Worm (Caenorhabditis elegans) whole organism, L4 larva: ENCODE measurements around the gene M01B2.8.
A peak's percentile ranks its signal among the peaks of the same experiment; 100 is the strongest.

Experiments used
- F10B5.3 ChIP-seq: sonication (generic microtip); optimal IDR thresholded peaks from 2 replicates; lab custom pipeline; 2016; ENCODE audit warnings: mild to moderate bottlenecking, missing genetic modification characterization, missing compliant biosample characterization
- F49E8.2 ChIP-seq: sonication (generic microtip); optimal IDR thresholded peaks from 2 replicates; lab custom pipeline; 2016; ENCODE audit warnings: missing compliant biosample characterization, mild to moderate bottlenecking, missing genetic modification characterization, borderline replicate concordance
- R02D3.7 ChIP-seq: fragments of 150-350 bp; sonication (generic microtip); optimal IDR thresholded peaks from 3 replicates; lab custom pipeline; 2014; ENCODE audit warnings: missing biosample characterization, missing genetic modification characterization
- Y105C5A.15 ChIP-seq: fragments of 200-800 bp; sonication (Bioruptor generic); IDR thresholded peaks from 2 replicates; pipeline ENCODE4 v1.3.6; 2022; ENCODE audit warnings: missing genetic modification characterization, missing compliant biosample characterization
- Y75B8A.6 ChIP-seq: fragments of 200-800 bp; sonication (Bioruptor generic); IDR thresholded peaks from 2 replicates; pipeline ENCODE4 v1.3.6; 2022; ENCODE audit warnings: missing genetic modification reagents, missing genetic modification characterization, missing compliant biosample characterization
- ZK337.2 ChIP-seq: fragments of 200-800 bp; sonication (Bioruptor generic); IDR thresholded peaks from 2 replicates; pipeline ENCODE4 v1.3.6; 2022; ENCODE audit warnings: missing genetic modification reagents, missing genetic modification characterization, missing compliant biosample characterization
- aha-1 ChIP-seq: fragments of 150-350 bp; peaks from one replicate; lab custom pipeline; 2014; ENCODE audit warnings: missing biosample characterization, missing genetic modification characterization
- ceh-20 ChIP-seq: fragments of 200-800 bp; sonication (Bioruptor generic); IDR thresholded peaks from 2 replicates; pipeline ENCODE4 v1.3.6; 2022; ENCODE audit warnings: missing genetic modification reagents, missing genetic modification characterization, missing compliant biosample characterization
- ceh-82 ChIP-seq: sonication (generic microtip); optimal IDR thresholded peaks from 2 replicates; lab custom pipeline; 2017; ENCODE audit warnings: missing biosample characterization, missing genetic modification characterization
- cey-2 ChIP-seq: sonication (generic microtip); optimal IDR thresholded peaks from 3 replicates; lab custom pipeline; 2017; ENCODE audit warnings: missing genetic modification characterization, mild to moderate bottlenecking, missing compliant biosample characterization, antibody characterized with exemption, borderline replicate concordance; ENCODE audit not compliant: insufficient read depth
- dmd-8 ChIP-seq: fragments of 200-800 bp; sonication (Bioruptor generic); IDR thresholded peaks from 2 replicates; pipeline ENCODE4 v1.3.6; 2022; ENCODE audit warnings: missing genetic modification characterization, missing compliant biosample characterization
- dmd-9 ChIP-seq: fragments of 200-800 bp; sonication (Bioruptor generic); IDR thresholded peaks from 2 replicates; pipeline ENCODE4 v1.3.6; 2022; ENCODE audit warnings: missing genetic modification reagents, missing genetic modification characterization, missing compliant biosample characterization
- egl-27 ChIP-seq: sonication (generic microtip); optimal IDR thresholded peaks from 3 replicates; lab custom pipeline; 2017; ENCODE audit warnings: missing biosample characterization, missing genetic modification reagents, missing genetic modification characterization
- egl-43 ChIP-seq: fragments of 200-800 bp; sonication (Bioruptor generic); IDR thresholded peaks from 2 replicates; pipeline ENCODE4 v1.3.6; 2022; ENCODE audit warnings: missing genetic modification reagents, missing genetic modification characterization, missing compliant biosample characterization
- lim-7 ChIP-seq: fragments of 200-800 bp; sonication (Bioruptor generic); IDR thresholded peaks from 2 replicates; pipeline ENCODE4 v1.3.6; 2022; ENCODE audit warnings: missing genetic modification characterization, missing compliant biosample characterization
- lin-1 ChIP-seq: fragments of 200-800 bp; sonication (Bioruptor generic); IDR thresholded peaks from 2 replicates; pipeline ENCODE4 v1.3.6; 2022; ENCODE audit warnings: missing genetic modification reagents, missing genetic modification characterization, missing compliant biosample characterization
- lin-29 ChIP-seq: fragments of 200-800 bp; sonication (Bioruptor generic); IDR thresholded peaks from 2 replicates; pipeline ENCODE4 v1.3.6; 2022; ENCODE audit warnings: missing genetic modification reagents, missing genetic modification characterization, missing compliant biosample characterization
- lir-3 ChIP-seq: sonication (generic microtip); optimal IDR thresholded peaks from 2 replicates; lab custom pipeline; 2016; ENCODE audit warnings: mild to moderate bottlenecking, missing genetic modification characterization, missing compliant biosample characterization
- mdl-1 ChIP-seq, 2 experiments: fragments of 150-350 bp in 1 of 2; sonication (generic microtip) in 1 of 2; optimal IDR thresholded peaks; 2 replicates each; lab custom pipeline; 2014 to 2017; ENCODE audit warnings: missing biosample characterization in 2 of 2, missing genetic modification characterization in 2 of 2
- mxl-2 ChIP-seq: fragments of 200-800 bp; sonication (Bioruptor generic); conservative IDR thresholded peaks from 2 replicates; pipeline ENCODE4 v1.3.6; 2022; ENCODE audit warnings: missing genetic modification reagents, missing genetic modification characterization, missing compliant biosample characterization
- nhr-102 ChIP-seq: sonication (generic microtip); optimal IDR thresholded peaks from 2 replicates; lab custom pipeline; 2016; ENCODE audit warnings: mild to moderate bottlenecking, missing genetic modification characterization, moderate library complexity, missing compliant biosample characterization
- nhr-237 ChIP-seq: sonication (generic microtip); optimal IDR thresholded peaks from 2 replicates; lab custom pipeline; 2017; ENCODE audit warnings: missing biosample characterization, missing genetic modification characterization
- nhr-25 ChIP-seq: sonication (generic microtip); optimal IDR thresholded peaks from 2 replicates; lab custom pipeline; 2017; ENCODE audit warnings: missing genetic modification characterization, mild to moderate bottlenecking, missing compliant biosample characterization, antibody characterized with exemption, moderate library complexity, borderline replicate concordance; ENCODE audit not compliant: insufficient read depth
- nhr-28 ChIP-seq: fragments of 150-350 bp; optimal IDR thresholded peaks from 2 replicates; lab custom pipeline; 2014; ENCODE audit warnings: missing biosample characterization, missing genetic modification characterization
- nhr-41 ChIP-seq: fragments of 200-800 bp; sonication (Bioruptor generic); IDR thresholded peaks from 2 replicates; pipeline ENCODE4 v1.3.6; 2022; ENCODE audit warnings: missing genetic modification reagents, missing genetic modification characterization, missing compliant biosample characterization
- nhr-77 ChIP-seq: fragments of 150-350 bp; optimal IDR thresholded peaks from 2 replicates; lab custom pipeline; 2014; ENCODE audit warnings: missing biosample characterization, missing genetic modification characterization
- pqm-1 ChIP-seq: sonication (generic microtip); optimal IDR thresholded peaks from 2 replicates; lab custom pipeline; 2017; ENCODE audit warnings: missing biosample characterization, missing genetic modification characterization
- saeg-2 ChIP-seq: fragments of 200-800 bp; sonication (Bioruptor generic); IDR thresholded peaks from 2 replicates; pipeline ENCODE4 v1.3.6; 2022; ENCODE audit warnings: missing genetic modification reagents, missing genetic modification characterization, missing compliant biosample characterization
- sdz-12 ChIP-seq: fragments of 200-800 bp; sonication (Bioruptor generic); optimal IDR thresholded peaks from 2 replicates; lab custom pipeline; 2018; ENCODE audit warnings: mild to moderate bottlenecking, missing genetic modification characterization, missing compliant biosample characterization
- snpc-1.2 ChIP-seq: fragments of 200-800 bp; sonication (Bioruptor generic); IDR thresholded peaks from 2 replicates; pipeline ENCODE4 v1.3.6; 2022; ENCODE audit warnings: missing genetic modification reagents, missing genetic modification characterization, missing compliant biosample characterization
- snpc-4 ChIP-seq: fragments of 150-350 bp; optimal IDR thresholded peaks from 2 replicates; lab custom pipeline; 2014; ENCODE audit warnings: missing biosample characterization, missing genetic modification characterization
- unc-62 ChIP-seq, 3 experiments: fragments of 150-350 bp in 1 of 3; sonication (generic microtip); optimal IDR thresholded peaks in 2 of 3; peaks in 1 of 3; 1 replicate in 1 of 3; 2 replicates in 2 of 3; lab custom pipeline; 2014 to 2017; ENCODE audit warnings: missing biosample characterization in 3 of 3, missing genetic modification characterization in 3 of 3, missing genetic modification reagents in 3 of 3, missing genotype in 1 of 3
- vab-7 ChIP-seq: fragments of 200-800 bp; sonication (Bioruptor generic); IDR thresholded peaks from 2 replicates; pipeline ENCODE4 v1.3.6; 2022; ENCODE audit warnings: missing genetic modification reagents, missing genetic modification characterization, missing compliant biosample characterization
- zag-1 ChIP-seq: fragments of 150-350 bp; optimal IDR thresholded peaks from 2 replicates; lab custom pipeline; 2014; ENCODE audit warnings: missing biosample characterization, missing genetic modification characterization
- zip-11 ChIP-seq: fragments of 200-800 bp; sonication (Bioruptor generic); IDR thresholded peaks from 2 replicates; pipeline ENCODE4 v1.3.6; 2022; ENCODE audit warnings: missing genetic modification characterization, missing compliant biosample characterization
- ztf-11 ChIP-seq: fragments of 150-350 bp; optimal IDR thresholded peaks from 2 replicates; lab custom pipeline; 2014; ENCODE audit warnings: missing biosample characterization, missing genetic modification characterization

Gene M01B2.8

DNA sequence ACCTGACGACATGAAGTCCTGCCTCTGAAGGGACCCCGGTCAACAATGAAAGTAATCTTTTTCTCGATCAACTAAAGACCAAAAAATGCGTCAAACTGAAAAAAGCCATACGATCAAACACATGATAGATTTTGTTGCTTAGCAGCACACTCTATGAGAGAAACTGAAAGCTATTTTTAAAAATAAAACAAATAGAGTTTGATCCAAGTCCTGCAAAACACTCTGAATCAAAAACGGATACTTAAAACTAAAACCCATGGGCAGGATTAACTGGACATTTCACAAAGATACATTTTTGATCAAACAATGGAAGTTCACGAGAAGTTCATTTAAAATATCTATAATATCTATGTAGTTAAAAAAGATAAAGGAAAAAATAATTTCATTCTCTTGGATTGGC is 7.4 kb downstream of the M01B2.8 start, which contains the start of gene T10H4.13:
TSS of gene T10H4.13 (minus strand) at position 101 of the 400 bp plus-strand sequence.
- no peak for TF ChIP-seq cey-2 (tag; lab: Kevin White, UChicago)
- TF ChIP-seq sdz-12 (GFP tag; lab: Kevin White, UChicago) = no peak
- TF ChIP-seq zip-11 (GFP tag; lab: Robert Waterston, UW) = no peak
- TF ChIP-seq nhr-102 (tag; lab: Kevin White, UChicago) = no peak
- TF ChIP-seq nhr-237 = no peak
- TF ChIP-seq pqm-1 = no peak
- TF ChIP-seq nhr-25 (tag; lab: Kevin White, UChicago) = no peak
- TF ChIP-seq egl-43 (GFP tag; lab: Robert Waterston, UW) = no peak
- no peak for TF ChIP-seq Y105C5A.15 (GFP tag; lab: Robert Waterston, UW)
- TF ChIP-seq ceh-82 (tag; lab: Kevin White, UChicago) = no peak
- TF ChIP-seq ceh-20 (GFP tag; lab: Robert Waterston, UW) = no peak
- no peak for TF ChIP-seq R02D3.7 (tag; lab: Kevin White, UChicago)
- no peak for TF ChIP-seq vab-7 (GFP tag; lab: Robert Waterston, UW)
- TF ChIP-seq nhr-77 = no peak
- TF ChIP-seq dmd-8 = no peak
- TF ChIP-seq nhr-41 = no peak

DNA sequence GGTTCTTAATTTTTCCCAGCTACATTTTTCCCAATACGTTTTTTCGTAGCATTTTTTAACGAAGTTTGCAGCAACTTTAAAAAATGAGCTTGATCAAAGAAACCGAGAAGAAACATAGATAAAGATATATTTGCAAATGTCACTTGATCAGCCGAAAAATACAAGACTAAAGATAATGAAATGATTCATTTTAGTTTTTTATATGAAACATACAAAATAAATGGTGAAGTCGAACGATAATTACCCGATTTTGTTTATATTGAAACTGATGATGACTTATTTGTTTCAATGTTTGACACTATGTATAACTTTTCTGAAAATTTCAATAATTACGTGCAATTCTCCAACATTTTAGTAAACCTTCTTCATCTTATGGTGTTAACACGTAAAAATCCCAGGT is 8.3 kb downstream of the M01B2.8 start, which contains the start of gene srw-22:
TSS of gene srw-22 (plus strand) at position 301 of the 400 bp plus-strand sequence.
- TF ChIP-seq unc-62 (GFP tag; optimal IDR thresholded peaks at IDR 0.05 in 1 of 2; lab: Kevin White, UChicago) = peak in 1 of 2 experiments; percentile 56
- TF ChIP-seq unc-62 (tag; optimal IDR thresholded peaks at IDR 0.05; lab: Kevin White, UChicago) = no peak
- no peak for TF ChIP-seq F49E8.2 (tag; lab: Kevin White, UChicago)

DNA sequence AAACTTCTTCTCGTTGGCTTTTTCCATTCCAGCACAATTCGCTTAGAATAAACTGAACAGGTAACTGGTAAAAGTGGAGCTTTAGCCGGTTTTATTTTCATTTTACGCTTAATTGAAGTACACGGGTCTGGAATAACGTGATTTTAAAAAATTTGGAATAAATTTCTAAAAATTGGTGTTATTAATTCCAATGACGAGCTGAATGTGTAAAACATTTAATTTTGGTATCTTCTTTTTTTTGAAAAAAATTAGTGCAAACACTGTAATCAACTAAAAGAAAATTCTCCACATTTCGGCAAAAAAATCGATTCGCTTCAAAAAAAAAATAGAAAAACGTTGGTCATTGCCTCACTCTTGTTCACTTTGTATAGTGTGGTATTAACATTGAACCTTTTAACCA is 12.3 kb downstream of the M01B2.8 start, which contains the start of gene T10H4.4:
TSS of gene T10H4.4 (minus strand) at position 101 of the 400 bp plus-strand sequence.
- TF ChIP-seq snpc-4 (tag; lab: Kevin White, UChicago) = no peak
- TF ChIP-seq aha-1 = peak; percentile 65

DNA sequence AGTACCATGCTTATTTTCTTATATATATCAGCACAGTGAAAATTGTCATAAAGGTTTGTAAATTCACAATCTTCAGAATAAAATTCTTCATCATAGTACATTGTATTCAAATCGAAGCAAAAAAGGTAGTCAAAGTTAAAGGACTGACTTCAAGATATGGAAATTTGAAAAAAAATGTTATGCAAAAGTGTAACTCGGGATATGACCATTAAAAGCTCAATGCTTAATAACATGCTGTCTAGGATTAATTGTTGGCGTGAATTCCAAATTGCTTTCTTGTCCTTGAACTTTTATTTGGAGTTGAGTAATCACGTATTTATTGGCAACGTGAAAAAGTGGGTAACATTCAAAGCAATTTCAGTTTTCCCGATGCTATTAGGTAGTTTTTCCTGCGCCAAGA is 14.8 kb downstream of the M01B2.8 start, which contains the start of gene srw-16:
TSS of gene srw-16 (minus strand) at position 101 of the 400 bp plus-strand sequence.
- TF ChIP-seq lim-7 (GFP tag; lab: Robert Waterston, UW) (no peak), F10B5.3 (tag; lab: Kevin White, UChicago) (no peak), ZK337.2 (GFP tag; lab: Robert Waterston, UW) (no peak), snpc-1.2 (GFP tag; lab: Robert Waterston, UW) (no peak), zag-1 (tag; lab: Kevin White, UChicago) (no peak), saeg-2 (GFP tag; lab: Robert Waterston, UW) (no peak), Y75B8A.6 (GFP tag; lab: Robert Waterston, UW) (no peak), Y105C5A.15 (GFP tag; lab: Robert Waterston, UW) (no peak), mdl-1 (tag; optimal IDR thresholded peaks at IDR 0.05; lab: Kevin White, UChicago) (no peak), zip-11 (GFP tag; lab: Robert Waterston, UW) (no peak), egl-27 (no peak), dmd-9 (no peak), lin-1 (GFP tag; lab: Robert Waterston, UW) (no peak), snpc-4 (tag; lab: Kevin White, UChicago) (no peak), mxl-2 (GFP tag; lab: Robert Waterston, UW) (no peak), lir-3 (tag; lab: Kevin White, UChicago) (no peak), lin-29 (GFP tag; lab: Robert Waterston, UW) (no peak), nhr-28 (tag; lab: Kevin White, UChicago) (no peak), ztf-11 (tag; lab: Kevin White, UChicago) (no peak)
